Fruit fly (Drosophila melanogaster) whole organism, embryonic: Measurements from ENCODE around the gene Ppm1.

Experiments
- CG10147 ChIP-seq: fragments of 200-800 bp; sonication (Bioruptor generic); optimal IDR thresholded peaks from 2 replicates; lab custom pipeline; 2019; ENCODE audit warnings: missing biosample characterization, mild to moderate bottlenecking, missing genetic modification characterization, moderate library complexity
- CG12104 ChIP-seq: fragments of 200-800 bp; sonication (Bioruptor generic); optimal IDR thresholded peaks from 3 replicates; lab custom pipeline; 2016; ENCODE audit warnings: missing biosample characterization, missing genetic modification characterization
- CG12219 ChIP-seq: fragments of 200-800 bp; sonication (Bioruptor generic); optimal IDR thresholded peaks from 3 replicates; lab custom pipeline; 2018; ENCODE audit warnings: missing biosample characterization, mild to moderate bottlenecking, missing genetic modification characterization
- CG12391 ChIP-seq: fragments of 200-800 bp; sonication (Bioruptor generic); optimal IDR thresholded peaks from 3 replicates; lab custom pipeline; 2018; ENCODE audit warnings: missing biosample characterization, mild to moderate bottlenecking, missing genetic modification characterization, moderate library complexity
- CG16863 ChIP-seq: fragments of 200-800 bp; sonication (Bioruptor generic); optimal IDR thresholded peaks from 3 replicates; lab custom pipeline; 2016; ENCODE audit warnings: missing biosample characterization, missing genetic modification characterization
- CG17385 ChIP-seq: fragments of 200-800 bp; sonication (Bioruptor generic); optimal IDR thresholded peaks from 3 replicates; lab custom pipeline; 2018; ENCODE audit warnings: missing biosample characterization, mild to moderate bottlenecking, missing genetic modification characterization
- CG2875 ChIP-seq: fragments of 200-800 bp; sonication (Bioruptor generic); optimal IDR thresholded peaks from 2 replicates; lab custom pipeline; 2017; ENCODE audit warnings: missing biosample characterization, mild to moderate bottlenecking, missing genetic modification characterization, missing genetic modification reagents
- CG32767 ChIP-seq: fragments of 200-800 bp; sonication (Bioruptor generic); IDR thresholded peaks from 2 replicates; pipeline ENCODE4 v1.3.6; 2022; ENCODE audit warnings: missing biosample characterization, missing genetic modification characterization
- CG33557 ChIP-seq: fragments of 200-800 bp; sonication (Bioruptor generic); optimal IDR thresholded peaks from 2 replicates; lab custom pipeline; 2019; ENCODE audit warnings: missing biosample characterization, mild to moderate bottlenecking, missing genetic modification characterization, moderate library complexity
- CG34376 ChIP-seq: fragments of 200-800 bp; sonication (Bioruptor generic); optimal IDR thresholded peaks from 2 replicates; lab custom pipeline; 2018; ENCODE audit warnings: missing biosample characterization, mild to moderate bottlenecking, missing genetic modification characterization
- CG6683 ChIP-seq: fragments of 200-800 bp; sonication (Bioruptor generic); optimal IDR thresholded peaks from 2 replicates; lab custom pipeline; 2017; ENCODE audit warnings: missing biosample characterization, mild to moderate bottlenecking, missing genetic modification characterization, missing genetic modification reagents
- CG6765 ChIP-seq: fragments of 200-800 bp; sonication (Bioruptor generic); optimal IDR thresholded peaks from 3 replicates; lab custom pipeline; 2017; ENCODE audit warnings: missing biosample characterization, mild to moderate bottlenecking, missing genetic modification characterization
- CG7556 ChIP-seq: fragments of 200-800 bp; sonication (Bioruptor generic); optimal IDR thresholded peaks from 2 replicates; lab custom pipeline; 2017; ENCODE audit warnings: missing biosample characterization, mild to moderate bottlenecking, missing genetic modification characterization
- CG7839 ChIP-seq: fragments of 200-800 bp; sonication (Bioruptor generic); optimal IDR thresholded peaks from 3 replicates; lab custom pipeline; 2018; ENCODE audit warnings: missing biosample characterization, mild to moderate bottlenecking, missing genetic modification characterization, moderate library complexity
- CG7928 ChIP-seq: fragments of 200-800 bp; sonication (Bioruptor generic); optimal IDR thresholded peaks from 2 replicates; lab custom pipeline; 2017; ENCODE audit warnings: missing biosample characterization, mild to moderate bottlenecking, missing genetic modification characterization
- CG9727 ChIP-seq: fragments of 200-800 bp; sonication (Bioruptor generic); optimal IDR thresholded peaks from 3 replicates; lab custom pipeline; 2017; ENCODE audit warnings: missing biosample characterization, mild to moderate bottlenecking, missing genetic modification characterization
- CG9797 ChIP-seq: fragments of 200-800 bp; sonication (Bioruptor generic); optimal IDR thresholded peaks from 3 replicates; lab custom pipeline; 2018; ENCODE audit warnings: missing biosample characterization, mild to moderate bottlenecking, missing genetic modification characterization
- Camta ChIP-seq: fragments of 200-800 bp; sonication (Bioruptor generic); optimal IDR thresholded peaks from 2 replicates; lab custom pipeline; 2016; ENCODE audit warnings: missing biosample characterization, missing genetic modification characterization
- Doc2 ChIP-seq: fragments of 200-800 bp; sonication (Bioruptor generic); IDR thresholded peaks from 2 replicates; pipeline ENCODE4 v1.3.6; 2022; ENCODE audit warnings: missing biosample characterization, missing genetic modification characterization
- Drgx ChIP-seq: fragments of 200-800 bp; sonication (Bioruptor generic); IDR thresholded peaks from 2 replicates; pipeline ENCODE4 v1.3.6; 2022; ENCODE audit warnings: missing biosample characterization, missing genetic modification characterization
- E2f1 ChIP-seq: fragments of 200-800 bp; sonication (Bioruptor generic); IDR thresholded peaks from 2 replicates; pipeline ENCODE4 v1.3.6; 2022; ENCODE audit warnings: missing biosample characterization, missing genetic modification characterization
- E2f2 ChIP-seq: fragments of 200-800 bp; sonication (Bioruptor generic); IDR thresholded peaks from 2 replicates; pipeline ENCODE4 v1.3.6; 2022; ENCODE audit warnings: missing biosample characterization, missing genetic modification characterization
- Gsc ChIP-seq: fragments of 200-800 bp; sonication (Bioruptor generic); IDR thresholded peaks from 2 replicates; pipeline ENCODE4 v1.3.6; 2022; ENCODE audit warnings: missing biosample characterization, missing genetic modification characterization
- Hr51 ChIP-seq, 2 experiments: fragments of 200-800 bp; sonication (Bioruptor generic); optimal IDR thresholded peaks; 2 replicates in 1 of 2; 3 replicates in 1 of 2; lab custom pipeline; 2016 to 2018; ENCODE audit warnings: missing biosample characterization in 2 of 2, missing genetic modification characterization in 2 of 2, mild to moderate bottlenecking in 1 of 2, moderate library complexity in 1 of 2
- Myb ChIP-seq: fragments of 200-800 bp; sonication (Bioruptor generic); optimal IDR thresholded peaks from 2 replicates; lab custom pipeline; 2016; ENCODE audit warnings: missing biosample characterization, missing genetic modification characterization
- Oaz ChIP-seq: fragments of 200-800 bp; sonication (Bioruptor generic); IDR thresholded peaks from 2 replicates; pipeline ENCODE4 v1.3.6; 2022; ENCODE audit warnings: missing biosample characterization, missing genetic modification characterization
- Side ChIP-seq: fragments of 200-800 bp; sonication (Bioruptor generic); optimal IDR thresholded peaks from 2 replicates; lab custom pipeline; 2016; ENCODE audit warnings: missing biosample characterization, missing genetic modification characterization
- YL-1 ChIP-seq: fragments of 200-800 bp; sonication (Bioruptor generic); optimal IDR thresholded peaks from 3 replicates; lab custom pipeline; 2017; ENCODE audit warnings: missing biosample characterization, mild to moderate bottlenecking, missing genetic modification characterization
- ac ChIP-seq: fragments of 200-800 bp; sonication (Bioruptor generic); optimal IDR thresholded peaks from 3 replicates; lab custom pipeline; 2017; ENCODE audit warnings: missing biosample characterization, mild to moderate bottlenecking, missing genetic modification characterization
- bab2 ChIP-seq: fragments of 200-800 bp; sonication (Bioruptor generic); optimal IDR thresholded peaks from 2 replicates; lab custom pipeline; 2016; ENCODE audit warnings: missing biosample characterization, missing genetic modification characterization
- bbx ChIP-seq: fragments of 200-800 bp; sonication (Bioruptor generic); IDR thresholded peaks from 2 replicates; pipeline ENCODE4 v1.3.6; 2022; ENCODE audit warnings: missing biosample characterization, missing genetic modification characterization; ENCODE audit not compliant: partially characterized antibody
- chinmo ChIP-seq: fragments of 200-800 bp; sonication (Bioruptor generic); IDR thresholded peaks from 4 replicates; pipeline ENCODE4 v1.3.6; 2022; ENCODE audit warnings: missing biosample characterization, missing genetic modification characterization; ENCODE audit not compliant: partially characterized antibody
- disco-r ChIP-seq: fragments of 200-800 bp; sonication (Bioruptor generic); optimal IDR thresholded peaks from 2 replicates; lab custom pipeline; 2016; ENCODE audit warnings: missing biosample characterization, missing genetic modification characterization
- dm ChIP-seq: fragments of 200-800 bp; sonication (Bioruptor generic); optimal IDR thresholded peaks from 3 replicates; lab custom pipeline; 2016; ENCODE audit warnings: missing biosample characterization, missing genetic modification characterization
- eyg ChIP-seq: fragments of 200-800 bp; sonication (Bioruptor generic); optimal IDR thresholded peaks from 3 replicates; lab custom pipeline; 2016; ENCODE audit warnings: missing biosample characterization, missing genetic modification characterization
- fd3F ChIP-seq: fragments of 200-800 bp; sonication (Bioruptor generic); optimal IDR thresholded peaks from 2 replicates; lab custom pipeline; 2018; ENCODE audit warnings: missing biosample characterization, mild to moderate bottlenecking, missing genetic modification characterization, moderate library complexity
- fu2 ChIP-seq: fragments of 200-800 bp; sonication (Bioruptor generic); optimal IDR thresholded peaks from 2 replicates; lab custom pipeline; 2016; ENCODE audit warnings: missing biosample characterization, missing genetic modification characterization
- ind ChIP-seq: fragments of 200-800 bp; sonication (Bioruptor generic); optimal IDR thresholded peaks from 3 replicates; lab custom pipeline; 2016; ENCODE audit warnings: missing biosample characterization, missing genetic modification characterization
- jumu ChIP-seq: fragments of 200-800 bp; sonication (Bioruptor generic); optimal IDR thresholded peaks from 3 replicates; lab custom pipeline; 2016; ENCODE audit warnings: missing biosample characterization, missing genetic modification characterization
- lola ChIP-seq, 3 experiments: fragments of >200 bp in 2 of 3; fragments of 200-800 bp in 1 of 3; sonication (Bioruptor generic) in 1 of 3; optimal IDR thresholded peaks; 2 replicates each; lab custom pipeline; 2017 to 2019; ENCODE audit warnings: missing biosample characterization in 3 of 3, missing genetic modification characterization in 3 of 3, mild to moderate bottlenecking in 1 of 3, moderate library complexity in 1 of 3
- p53 ChIP-seq: fragments of 200-800 bp; sonication (Bioruptor generic); optimal IDR thresholded peaks from 2 replicates; lab custom pipeline; 2016; ENCODE audit warnings: missing biosample characterization, missing genetic modification characterization
- psq ChIP-seq: fragments of 200-800 bp; sonication (Bioruptor generic); optimal IDR thresholded peaks from 2 replicates; lab custom pipeline; 2017; ENCODE audit warnings: missing biosample characterization, missing genetic modification characterization
- sd ChIP-seq: fragments of 200-800 bp; sonication (Bioruptor generic); optimal IDR thresholded peaks from 3 replicates; lab custom pipeline; 2018; ENCODE audit warnings: missing biosample characterization, mild to moderate bottlenecking, missing genetic modification characterization, moderate library complexity
- sens ChIP-seq: fragments of 200-800 bp; sonication (Bioruptor generic); peaks from one replicate; lab custom pipeline; 2016; ENCODE audit warnings: missing biosample characterization, missing genetic modification characterization
- shn ChIP-seq: fragments of 200-800 bp; sonication (Bioruptor generic); optimal IDR thresholded peaks from 3 replicates; lab custom pipeline; 2016; ENCODE audit warnings: missing biosample characterization, missing genetic modification characterization
- sna ChIP-seq: fragments of 200-800 bp; sonication (Bioruptor generic); IDR thresholded peaks from 2 replicates; pipeline ENCODE4 v1.3.6; 2022; ENCODE audit warnings: missing biosample characterization, missing genetic modification characterization; ENCODE audit not compliant: partially characterized antibody
- sob ChIP-seq: fragments of 200-800 bp; sonication (Bioruptor generic); IDR thresholded peaks from 2 replicates; pipeline ENCODE4 v1.3.6; 2022; ENCODE audit warnings: missing biosample characterization, missing genetic modification characterization
- stc ChIP-seq: fragments of 200-800 bp; sonication (Bioruptor generic); IDR thresholded peaks from 2 replicates; pipeline ENCODE4 v1.3.6; 2022; ENCODE audit warnings: missing biosample characterization, missing genetic modification characterization
- zen2 ChIP-seq: fragments of 200-800 bp; sonication (Bioruptor generic); IDR thresholded peaks from 3 replicates; pipeline ENCODE4 v1.3.6; 2022; ENCODE audit warnings: missing biosample characterization, missing genetic modification characterization; ENCODE audit not compliant: partially characterized antibody

The Ppm1 gene

dm6 chr3L:613578-614300 is 32.6 kb downstream of the Ppm1 start (continued):
- TF ChIP-seq Camta (GFP tag; lab: Kevin White, UChicago), result peak; percentile 52
- TF ChIP-seq CG9797 (GFP tag; lab: Kevin White, UChicago), result no peak
- no peak for TF ChIP-seq CG6683 (GFP tag; lab: Kevin White, UChicago)
- TF ChIP-seq fd3F (GFP tag; lab: Kevin White, UChicago), result no peak
- no peak for TF ChIP-seq fu2 (GFP tag; lab: Kevin White, UChicago)
- no peak for TF ChIP-seq chinmo (GFP tag; lab: Robert Waterston, UW)
- TF ChIP-seq shn (GFP tag; lab: Kevin White, UChicago), result no peak
- no peak for TF ChIP-seq dm (GFP tag; lab: Kevin White, UChicago)
- no peak for TF ChIP-seq YL-1 (GFP tag; lab: Kevin White, UChicago)
- no peak for TF ChIP-seq zen2 (GFP tag; lab: Robert Waterston, UW)
- no peak for TF ChIP-seq Doc2 (GFP tag; lab: Robert Waterston, UW)
- peak; percentile 48 for TF ChIP-seq CG7556 (GFP tag; lab: Kevin White, UChicago)
- TF ChIP-seq disco-r (GFP tag; lab: Kevin White, UChicago), result no peak
- TF ChIP-seq bab2 (GFP tag; lab: Kevin White, UChicago), result peak; percentile 45
- no peak for TF ChIP-seq bbx (GFP tag; lab: Robert Waterston, UW)
- TF ChIP-seq Oaz, result no peak
- TF ChIP-seq Hr51 (GFP tag; optimal IDR thresholded peaks at IDR 0.05; lab: Kevin White, UChicago), result peak; percentile 47 to 55
- no peak for TF ChIP-seq p53 (GFP tag; lab: Kevin White, UChicago)
- TF ChIP-seq sna (GFP tag; lab: Robert Waterston, UW), result no peak
- TF ChIP-seq Side (GFP tag; lab: Kevin White, UChicago), result no peak
- peak; percentile 40 for TF ChIP-seq CG2875 (GFP tag; lab: Kevin White, UChicago)
- peak; percentile 26; the same call in 1 of the 2 replicates for TF ChIP-seq E2f2 (GFP tag; lab: Robert Waterston, UW)
- TF ChIP-seq sens (GFP tag; lab: Kevin White, UChicago), result peak; percentile 95
- TF ChIP-seq ac (GFP tag; lab: Kevin White, UChicago), result peak; percentile 77
- TF ChIP-seq CG12104, result no peak
- no peak for TF ChIP-seq CG12219 (GFP tag; lab: Kevin White, UChicago)
- 0 out of 2 replicates have a peak, but pooled peaks have one; percentile 6 for TF ChIP-seq stc
- peak in 1 of 3 experiments; percentile 82 for TF ChIP-seq lola (GFP tag; optimal IDR thresholded peaks at IDR 0.05; lab: Kevin White, UChicago)
- TF ChIP-seq CG12391 (tag; lab: Kevin White, UChicago), result peak; percentile 59
- no peak for TF ChIP-seq Drgx (GFP tag; lab: Robert Waterston, UW)
- no peak for TF ChIP-seq CG7928
- TF ChIP-seq jumu, result peak; percentile 38
- peak; percentile 34; the same call in 1 of the 2 replicates for TF ChIP-seq E2f1 (GFP tag; lab: Robert Waterston, UW)
- TF ChIP-seq CG7839, result peak; percentile 60
- peak; percentile 24 for TF ChIP-seq CG33557
- TF ChIP-seq sob (GFP tag; lab: Robert Waterston, UW), result no peak
- TF ChIP-seq CG16863 (GFP tag; lab: Kevin White, UChicago), result peak; percentile 39
- TF ChIP-seq CG32767, result peak; percentile 52; the same call in 1 of the 2 replicates
- TF ChIP-seq psq (GFP tag; lab: Kevin White, UChicago), result no peak
- no peak for TF ChIP-seq Myb
- TF ChIP-seq CG34376, result no peak
- TF ChIP-seq CG10147 (GFP tag; lab: Kevin White, UChicago), result no peak
- peak; percentile 19 for TF ChIP-seq ind
- TF ChIP-seq Gsc (GFP tag; lab: Robert Waterston, UW), result 0 out of 2 replicates have a peak, but pooled peaks have one; percentile 23
- TF ChIP-seq eyg, result no peak
- TF ChIP-seq CG6765 (GFP tag; lab: Kevin White, UChicago), result no peak
- no peak for TF ChIP-seq CG17385 (GFP tag; lab: Kevin White, UChicago)
- TF ChIP-seq CG9727 (GFP tag; lab: Kevin White, UChicago), result peak; percentile 85
- no peak for TF ChIP-seq sd
